Worm (Caenorhabditis elegans): ENCODE results near the gene C46C11.3.

The C46C11.3 gene

ce11 chrX:4647104-4647503, 25.0 kb downstream of the C46C11.3 start, which contains the start of gene C46C11.4:
Gene C46C11.4, minus strand, starts transcription at chrX:4647204.
- TF ChIP-seq ref-1 (GFP tag; conservative IDR thresholded peaks at IDR 0.05) (no peak), klf-2 (GFP tag; conservative IDR thresholded peaks at IDR 0.05) (no peak), cog-1 (tag; optimal IDR thresholded peaks at IDR 0.05) (no peak), ztf-29 (GFP tag; IDR thresholded peaks at IDR 0.05) (no peak), ztf-23 (GFP tag; IDR thresholded peaks at IDR 0.05) (no peak), med-1 (GFP tag; optimal IDR thresholded peaks at IDR 0.05; ENCODE audit: insufficient read depth) (no peak), flt-1 (GFP tag; IDR thresholded peaks at IDR 0.05) (no peak), T22C8.4 (GFP tag; IDR thresholded peaks at IDR 0.05) (no peak), tab-1 (GFP tag; IDR thresholded peaks at IDR 0.05) (no peak)

- TF ChIP-seq med-1 (GFP tag; optimal IDR thresholded peaks at IDR 0.05; ENCODE audit: insufficient read depth) = no peak
- no peak for TF ChIP-seq ztf-29 (GFP tag; IDR thresholded peaks at IDR 0.05)
- TF ChIP-seq klf-2 (GFP tag; conservative IDR thresholded peaks at IDR 0.05) = no peak
- no peak for TF ChIP-seq ztf-23 (GFP tag; IDR thresholded peaks at IDR 0.05)
- no peak for TF ChIP-seq cog-1 (tag; optimal IDR thresholded peaks at IDR 0.05)
Measured at ce11 chrX:4649097-4649496, 27.0 kb downstream of the C46C11.3 start, which contains the start of gene ent-5. Gene ent-5, minus strand, starts transcription at chrX:4649197.

ce11 chrX:4651428-4651827, 29.3 kb downstream of the C46C11.3 start:
- TF ChIP-seq klf-2 (GFP tag; conservative IDR thresholded peaks at IDR 0.05) = no peak
- no peak for TF ChIP-seq cog-1 (tag; optimal IDR thresholded peaks at IDR 0.05)
- TF ChIP-seq ztf-29 (GFP tag; IDR thresholded peaks at IDR 0.05) = no peak
- TF ChIP-seq tab-1 (GFP tag; IDR thresholded peaks at IDR 0.05) = no peak
- no peak for TF ChIP-seq T22C8.4 (GFP tag; IDR thresholded peaks at IDR 0.05)
- TF ChIP-seq med-1 (GFP tag; optimal IDR thresholded peaks at IDR 0.05; ENCODE audit: insufficient read depth) = no peak
- TF ChIP-seq ztf-23 (GFP tag; IDR thresholded peaks at IDR 0.05) = no peak
- TF ChIP-seq flt-1 (GFP tag; IDR thresholded peaks at IDR 0.05) = no peak
- no peak for TF ChIP-seq ref-1 (GFP tag; conservative IDR thresholded peaks at IDR 0.05)

ce11 chrX:4652950-4653349, 30.8 kb downstream of the C46C11.3 start:
- TF ChIP-seq flt-1 (GFP tag; IDR thresholded peaks at IDR 0.05) (no peak), T22C8.4 (GFP tag; IDR thresholded peaks at IDR 0.05) (no peak), ref-1 (GFP tag; conservative IDR thresholded peaks at IDR 0.05) (no peak), ztf-23 (GFP tag; IDR thresholded peaks at IDR 0.05) (no peak), tab-1 (GFP tag; IDR thresholded peaks at IDR 0.05) (no peak), med-1 (GFP tag; optimal IDR thresholded peaks at IDR 0.05; ENCODE audit: insufficient read depth) (no peak), cog-1 (tag; optimal IDR thresholded peaks at IDR 0.05) (no peak), klf-2 (GFP tag; conservative IDR thresholded peaks at IDR 0.05) (no peak), ztf-29 (GFP tag; IDR thresholded peaks at IDR 0.05) (no peak)

- no peak for TF ChIP-seq cog-1 (tag; optimal IDR thresholded peaks at IDR 0.05)
- no peak for TF ChIP-seq T22C8.4 (GFP tag; IDR thresholded peaks at IDR 0.05)
Measured at ce11 chrX:4654057-4654456, 31.9 kb downstream of the C46C11.3 start, which contains the start of gene ceh-1. Gene ceh-1, minus strand, starts transcription at chrX:4654157.

- TF ChIP-seq tab-1 (GFP tag; IDR thresholded peaks at IDR 0.05) = no peak
- TF ChIP-seq ref-1 (GFP tag; conservative IDR thresholded peaks at IDR 0.05) = no peak
- no peak for TF ChIP-seq klf-2 (GFP tag; conservative IDR thresholded peaks at IDR 0.05)
- TF ChIP-seq ztf-23 (GFP tag; IDR thresholded peaks at IDR 0.05) = no peak
- TF ChIP-seq flt-1 (GFP tag; IDR thresholded peaks at IDR 0.05) = no peak
- no peak for TF ChIP-seq cog-1 (tag; optimal IDR thresholded peaks at IDR 0.05)
- TF ChIP-seq ztf-29 (GFP tag; IDR thresholded peaks at IDR 0.05) = no peak
- TF ChIP-seq med-1 (GFP tag; optimal IDR thresholded peaks at IDR 0.05; ENCODE audit: insufficient read depth) = no peak
- no peak for TF ChIP-seq T22C8.4 (GFP tag; IDR thresholded peaks at IDR 0.05)
Measured at ce11 chrX:4657577-4657976, 35.5 kb downstream of the C46C11.3 start.

ce11 chrX:4658303-4658702, 36.2 kb downstream of the C46C11.3 start:
- TF ChIP-seq ztf-29 (GFP tag; IDR thresholded peaks at IDR 0.05) = no peak
- no peak for TF ChIP-seq klf-2 (GFP tag; conservative IDR thresholded peaks at IDR 0.05)
- no peak for TF ChIP-seq tab-1 (GFP tag; IDR thresholded peaks at IDR 0.05)
- no peak for TF ChIP-seq cog-1 (tag; optimal IDR thresholded peaks at IDR 0.05)
- TF ChIP-seq ref-1 (GFP tag; conservative IDR thresholded peaks at IDR 0.05) = no peak
- TF ChIP-seq ztf-23 (GFP tag; IDR thresholded peaks at IDR 0.05) = no peak
- TF ChIP-seq flt-1 (GFP tag; IDR thresholded peaks at IDR 0.05) = no peak
- no peak for TF ChIP-seq med-1 (GFP tag; optimal IDR thresholded peaks at IDR 0.05; ENCODE audit: insufficient read depth)
- TF ChIP-seq T22C8.4 (GFP tag; IDR thresholded peaks at IDR 0.05) = no peak

- TF ChIP-seq cog-1 (tag; optimal IDR thresholded peaks at IDR 0.05) (no peak), ref-1 (GFP tag; conservative IDR thresholded peaks at IDR 0.05) (no peak), flt-1 (GFP tag; IDR thresholded peaks at IDR 0.05) (no peak), ztf-29 (GFP tag; IDR thresholded peaks at IDR 0.05) (no peak), med-1 (GFP tag; optimal IDR thresholded peaks at IDR 0.05; ENCODE audit: insufficient read depth) (no peak), tab-1 (GFP tag; IDR thresholded peaks at IDR 0.05) (no peak), klf-2 (GFP tag; conservative IDR thresholded peaks at IDR 0.05) (no peak), T22C8.4 (GFP tag; IDR thresholded peaks at IDR 0.05) (no peak), ztf-23 (GFP tag; IDR thresholded peaks at IDR 0.05) (no peak)
Measured at ce11 chrX:4658706-4659105, 36.6 kb downstream of the C46C11.3 start.

- no peak for TF ChIP-seq ztf-29 (GFP tag; IDR thresholded peaks at IDR 0.05)
- TF ChIP-seq cog-1 (tag; optimal IDR thresholded peaks at IDR 0.05) = no peak
- TF ChIP-seq flt-1 (GFP tag; IDR thresholded peaks at IDR 0.05) = no peak
- no peak for TF ChIP-seq T22C8.4 (GFP tag; IDR thresholded peaks at IDR 0.05)
- TF ChIP-seq klf-2 (GFP tag; conservative IDR thresholded peaks at IDR 0.05) = no peak
- TF ChIP-seq med-1 (GFP tag; optimal IDR thresholded peaks at IDR 0.05; ENCODE audit: insufficient read depth) = no peak
- TF ChIP-seq tab-1 (GFP tag; IDR thresholded peaks at IDR 0.05) = no peak
- TF ChIP-seq ztf-23 (GFP tag; IDR thresholded peaks at IDR 0.05) = no peak
- TF ChIP-seq ref-1 (GFP tag; conservative IDR thresholded peaks at IDR 0.05) = no peak
Measured at ce11 chrX:4660268-4660880, 38.2 kb downstream of the C46C11.3 start, which contains the start of gene nhr-45. Gene nhr-45, minus strand, starts transcription at chrX:4660318.
